ENCODE assay signal across 5 fruit fly cellular contexts in genomic region chr3R:19180263-19180893, dm6.
A peak's percentile ranks its signal among the peaks of the same experiment; 100 is the strongest.
TF ChIP-seq lines count a peak whose summit lies in the region.

CG5555 (minus strand) TSS chr3R:19180538.
myd (plus strand) TSS chr3R:19180659.

- TF ChIP-seq CTCF in whole organism, embryonic (GFP tag; optimal IDR thresholded peaks at IDR 0.05; lab: Kevin White, UChicago), result no peak

TF ChIP-seq in whole organism, adult, 20 proteins besides CTCF, POLR2A, EP300 and RAD21:
- peak; percentile 41 for TF ChIP-seq Crg-1 (GFP tag; optimal IDR thresholded peaks at IDR 0.05; lab: Kevin White, UChicago)
- no peak for TF ChIP-seq CG12768 (GFP tag; optimal IDR thresholded peaks at IDR 0.05; lab: Kevin White, UChicago)
- TF ChIP-seq pad (GFP tag; optimal IDR thresholded peaks at IDR 0.05; lab: Kevin White, UChicago), result no peak
- TF ChIP-seq CG7045 (GFP tag; optimal IDR thresholded peaks at IDR 0.05; lab: Kevin White, UChicago), result no peak
- peak; percentile 82 for TF ChIP-seq tj (GFP tag; optimal IDR thresholded peaks at IDR 0.05; lab: Kevin White, UChicago)
- peak; percentile 53 for TF ChIP-seq kay (GFP tag; lab: Kevin White, UChicago; ENCODE audit: borderline replicate concordance)
- no peak for TF ChIP-seq CG1620 (GFP tag; optimal IDR thresholded peaks at IDR 0.05; lab: Kevin White, UChicago)
- peak; percentile 20 for TF ChIP-seq Hr96 (GFP tag; optimal IDR thresholded peaks at IDR 0.05; lab: Kevin White, UChicago)
- no peak for TF ChIP-seq CG14711 (tag; optimal IDR thresholded peaks at IDR 0.05; lab: Kevin White, UChicago)
- TF ChIP-seq Clk (GFP tag; optimal IDR thresholded peaks at IDR 0.05; lab: Kevin White, UChicago), result no peak
- TF ChIP-seq CG33017 (tag; optimal IDR thresholded peaks at IDR 0.05; lab: Kevin White, UChicago), result no peak
- peak; percentile 16 for TF ChIP-seq CG7101 (tag; optimal IDR thresholded peaks at IDR 0.05; lab: Kevin White, UChicago)
- TF ChIP-seq Mnt (GFP tag; optimal IDR thresholded peaks at IDR 0.05; lab: Kevin White, UChicago), result no peak
- TF ChIP-seq bab1 (GFP tag; optimal IDR thresholded peaks at IDR 0.05; lab: Kevin White, UChicago), result peak; percentile 24
TF ChIP-seq in whole organism, adult: peak in this region for 6.

TF ChIP-seq in whole organism, embryonic, 481 proteins besides CTCF, POLR2A, EP300 and RAD21 (continues in another document):
- TF ChIP-seq CrebB (tag; optimal IDR thresholded peaks at IDR 0.05; lab: Kevin White, UChicago) (peak; percentile 32), Pdp1 (GFP tag; optimal IDR thresholded peaks at IDR 0.05; lab: Kevin White, UChicago) (peak; percentile 11 to 66), unc-4 (GFP tag; IDR thresholded peaks at IDR 0.05; lab: Robert Waterston, UW; ENCODE audit: partially characterized antibody) (peak; percentile 71), CG1529 (GFP tag; optimal IDR thresholded peaks at IDR 0.05; lab: Kevin White, UChicago) (peak; percentile 14), CG18619 (GFP tag; optimal IDR thresholded peaks at IDR 0.05; lab: Kevin White, UChicago) (peak; percentile 21), CG34422 (GFP tag; IDR thresholded peaks at IDR 0.05; lab: Robert Waterston, UW) (peak; percentile 39; the same call in 1 of the 3 replicates), CG8924 (tag; optimal IDR thresholded peaks at IDR 0.05; lab: Kevin White, UChicago) (no peak), az2 (GFP tag; optimal IDR thresholded peaks at IDR 0.05; lab: Kevin White, UChicago) (peak; percentile 17), CG13296 (GFP tag; optimal IDR thresholded peaks at IDR 0.05; lab: Kevin White, UChicago) (peak; percentile 46), Dref (GFP tag; IDR thresholded peaks at IDR 0.05; lab: Robert Waterston, UW) (peak; percentile 90), CG9817 (tag; optimal IDR thresholded peaks at IDR 0.05; lab: Kevin White, UChicago) (peak; percentile 0), CG10979 (tag; optimal IDR thresholded peaks at IDR 0.05; lab: Kevin White, UChicago) (no peak), gro (GFP tag; optimal IDR thresholded peaks at IDR 0.05; lab: Kevin White, UChicago) (peak; percentile 80), odd (GFP tag; optimal IDR thresholded peaks at IDR 0.05; lab: Kevin White, UChicago) (no peak), CG12942 (GFP tag; optimal IDR thresholded peaks at IDR 0.05; lab: Kevin White, UChicago) (no peak), gcm (GFP tag; optimal IDR thresholded peaks at IDR 0.05; lab: Kevin White, UChicago) (peak; percentile 5), Hey (tag; optimal IDR thresholded peaks at IDR 0.05; lab: Kevin White, UChicago) (no peak), zen (tag; optimal IDR thresholded peaks at IDR 0.05; lab: Kevin White, UChicago) (peak; percentile 6), MBD-R2 (GFP tag; IDR thresholded peaks at IDR 0.05; lab: Robert Waterston, UW) (peak; percentile 52)

TF ChIP-seq in whole organism, prepupa, 60 proteins besides CTCF, POLR2A, EP300 and RAD21 (continues in another document):
- TF ChIP-seq Sox14 (GFP tag; optimal IDR thresholded peaks at IDR 0.05; lab: Kevin White, UChicago), result peak; percentile 76
- TF ChIP-seq CG11762 (GFP tag; optimal IDR thresholded peaks at IDR 0.05; lab: Kevin White, UChicago; ENCODE audit: insufficient read depth), result no peak
- TF ChIP-seq Sox15 (GFP tag; optimal IDR thresholded peaks at IDR 0.05; lab: Kevin White, UChicago), result no peak
- peak; percentile 11 for TF ChIP-seq fd59A (GFP tag; optimal IDR thresholded peaks at IDR 0.05; lab: Kevin White, UChicago)
- TF ChIP-seq CG10631 (GFP tag; optimal IDR thresholded peaks at IDR 0.05; lab: Kevin White, UChicago), result no peak
- TF ChIP-seq CG6808 (GFP tag; optimal IDR thresholded peaks at IDR 0.05; lab: Kevin White, UChicago), result no peak
- peak; percentile 70 for TF ChIP-seq OdsH (GFP tag; optimal IDR thresholded peaks at IDR 0.05; lab: Kevin White, UChicago)
- TF ChIP-seq CG31627 (GFP tag; optimal IDR thresholded peaks at IDR 0.05; lab: Kevin White, UChicago), result peak; percentile 55
- no peak for TF ChIP-seq fd85E (GFP tag; optimal IDR thresholded peaks at IDR 0.05; lab: Kevin White, UChicago)
- peak; percentile 59 for TF ChIP-seq CG6163 (GFP tag; IDR thresholded peaks at IDR 0.05; lab: Robert Waterston, UW)
- peak; percentile 9 for TF ChIP-seq fkh (GFP tag; optimal IDR thresholded peaks at IDR 0.05; lab: Kevin White, UChicago)
- TF ChIP-seq achi (GFP tag; optimal IDR thresholded peaks at IDR 0.05; lab: Kevin White, UChicago), result peak; percentile 58
- TF ChIP-seq net (GFP tag; optimal IDR thresholded peaks at IDR 0.05; lab: Kevin White, UChicago), result peak; percentile 34
- peak; percentile 88 for TF ChIP-seq Eip78C (GFP tag; lab: Kevin White, UChicago)
- TF ChIP-seq CG1621 (tag; optimal IDR thresholded peaks at IDR 0.05; lab: Kevin White, UChicago), result peak; percentile 33
- no peak; the same call in none of the 3 replicates for TF ChIP-seq eg (GFP tag; IDR thresholded peaks at IDR 0.05; lab: Robert Waterston, UW)
- TF ChIP-seq CG6276 (GFP tag; optimal IDR thresholded peaks at IDR 0.05; lab: Kevin White, UChicago), result no peak
- TF ChIP-seq Hr4 (GFP tag; optimal IDR thresholded peaks at IDR 0.05; lab: Kevin White, UChicago), result peak; percentile 73
- peak; percentile 51 for TF ChIP-seq CG6792 (GFP tag; optimal IDR thresholded peaks at IDR 0.05; lab: Kevin White, UChicago)
- TF ChIP-seq Eip75B (GFP tag; optimal IDR thresholded peaks at IDR 0.05; lab: Kevin White, UChicago), result peak; percentile 68

TF ChIP-seq in whole organism, pupa, 21 proteins besides CTCF, POLR2A, EP300 and RAD21:
- peak; percentile 58 for TF ChIP-seq Snoo (tag; optimal IDR thresholded peaks at IDR 0.05; lab: Kevin White, UChicago)
- peak; percentile 64; the same call in 1 of the 2 replicates for TF ChIP-seq CG32121 (GFP tag; IDR thresholded peaks at IDR 0.05; lab: Robert Waterston, UW)
- peak; percentile 51 for TF ChIP-seq EcR (GFP tag; optimal IDR thresholded peaks at IDR 0.05; lab: Kevin White, UChicago)
- TF ChIP-seq fd96Ca (GFP tag; IDR thresholded peaks at IDR 0.05; lab: Robert Waterston, UW), result peak; percentile 59; the same call in 1 of the 3 replicates
- peak; percentile 74 for TF ChIP-seq Ets98B (GFP tag; IDR thresholded peaks at IDR 0.05; lab: Robert Waterston, UW)
- TF ChIP-seq CG4496 (GFP tag; IDR thresholded peaks at IDR 0.05; lab: Robert Waterston, UW), result peak; percentile 78
- TF ChIP-seq Pif1B (GFP tag; optimal IDR thresholded peaks at IDR 0.05; lab: Kevin White, UChicago), result peak; percentile 67
- TF ChIP-seq rn (GFP tag; IDR thresholded peaks at IDR 0.05; lab: Robert Waterston, UW), result no peak
- TF ChIP-seq CG12605 (GFP tag; IDR thresholded peaks at IDR 0.05; lab: Robert Waterston, UW), result peak; percentile 56; the same call in 1 of the 2 replicates
- TF ChIP-seq CG9948 (tag; optimal IDR thresholded peaks at IDR 0.05; lab: Kevin White, UChicago), result peak; percentile 7
- TF ChIP-seq CG8301 (tag; optimal IDR thresholded peaks at IDR 0.05; lab: Kevin White, UChicago), result no peak
- no peak for TF ChIP-seq CG14655 (GFP tag; optimal IDR thresholded peaks at IDR 0.05; lab: Kevin White, UChicago)
- TF ChIP-seq CG13204 (GFP tag; optimal IDR thresholded peaks at IDR 0.05; lab: Kevin White, UChicago), result no peak
- peak; percentile 67 for TF ChIP-seq Pif1A (GFP tag; optimal IDR thresholded peaks at IDR 0.05; lab: Kevin White, UChicago)
- TF ChIP-seq CG15710 (tag; optimal IDR thresholded peaks at IDR 0.05; lab: Kevin White, UChicago), result peak; percentile 49
- TF ChIP-seq CG34367 (tag; optimal IDR thresholded peaks at IDR 0.05; lab: Kevin White, UChicago), result no peak

TF ChIP-seq in whole organism, wandering third instar larva, 38 proteins besides CTCF, POLR2A, EP300 and RAD21 (continues in another document):
- TF ChIP-seq rgr (GFP tag; optimal IDR thresholded peaks at IDR 0.05; lab: Kevin White, UChicago) (peak; percentile 72), OdsH (GFP tag; optimal IDR thresholded peaks at IDR 0.05; lab: Kevin White, UChicago) (peak; percentile 64), dmrt93B (GFP tag; optimal IDR thresholded peaks at IDR 0.05; lab: Kevin White, UChicago) (no peak), Sp1 (GFP tag; optimal IDR thresholded peaks at IDR 0.05; lab: Kevin White, UChicago) (peak; percentile 54), tai (GFP tag; optimal IDR thresholded peaks at IDR 0.05; lab: Kevin White, UChicago) (peak; percentile 78), CG9705 (GFP tag; optimal IDR thresholded peaks at IDR 0.05; lab: Kevin White, UChicago) (no peak), usp (GFP tag; optimal IDR thresholded peaks at IDR 0.05; lab: Kevin White, UChicago) (no peak), brk (GFP tag; optimal IDR thresholded peaks at IDR 0.05; lab: Kevin White, UChicago) (peak; percentile 80), sage (GFP tag; optimal IDR thresholded peaks at IDR 0.05; lab: Kevin White, UChicago) (peak; percentile 30), dsf (GFP tag; optimal IDR thresholded peaks at IDR 0.05; lab: Kevin White, UChicago; ENCODE audit: borderline replicate concordance) (peak; percentile 39), dl (GFP tag; optimal IDR thresholded peaks at IDR 0.05; lab: Kevin White, UChicago; ENCODE audit: insufficient read depth in 1 of 2, partially characterized antibody in 2 of 2) (no peak), GATAd (GFP tag; optimal IDR thresholded peaks at IDR 0.05; lab: Kevin White, UChicago) (peak; percentile 7), HLH106 (tag; optimal IDR thresholded peaks at IDR 0.05; lab: Kevin White, UChicago) (peak; percentile 52), N (GFP tag; optimal IDR thresholded peaks at IDR 0.05; lab: Kevin White, UChicago) (no peak), woc (GFP tag; optimal IDR thresholded peaks at IDR 0.05; lab: Kevin White, UChicago) (peak; percentile 27), ey (GFP tag; optimal IDR thresholded peaks at IDR 0.05; lab: Kevin White, UChicago) (peak; percentile 68), psq (GFP tag; optimal IDR thresholded peaks at IDR 0.05; lab: Kevin White, UChicago) (peak; percentile 77), br (GFP tag; optimal IDR thresholded peaks at IDR 0.05; lab: Kevin White, UChicago) (peak; percentile 64), sv (GFP tag; optimal IDR thresholded peaks at IDR 0.05; lab: Kevin White, UChicago) (peak; percentile 10), Mio (GFP tag; optimal IDR thresholded peaks at IDR 0.05; lab: Kevin White, UChicago) (no peak), CrebA (GFP tag; optimal IDR thresholded peaks at IDR 0.05; lab: Kevin White, UChicago; ENCODE audit: borderline replicate concordance) (peak; percentile 32), Hr78 (GFP tag; optimal IDR thresholded peaks at IDR 0.05; lab: Kevin White, UChicago) (no peak), Dfd (GFP tag; optimal IDR thresholded peaks at IDR 0.05; lab: Kevin White, UChicago) (no peak), Jra (GFP tag; optimal IDR thresholded peaks at IDR 0.05; lab: Kevin White, UChicago) (peak; percentile 47), Hr83 (GFP tag; optimal IDR thresholded peaks at IDR 0.05; lab: Kevin White, UChicago; ENCODE audit: poor library complexity, severe bottlenecking) (no peak), h (GFP tag; optimal IDR thresholded peaks at IDR 0.05; lab: Kevin White, UChicago) (peak; percentile 82), jim (GFP tag; optimal IDR thresholded peaks at IDR 0.05; lab: Kevin White, UChicago) (no peak), Hnf4 (GFP tag; optimal IDR thresholded peaks at IDR 0.05; lab: Kevin White, UChicago) (peak; percentile 78), lola (GFP tag; optimal IDR thresholded peaks at IDR 0.05; lab: Kevin White, UChicago) (no peak)
